Fruit fly (Drosophila melanogaster) whole organism, embryonic: Measurements from ENCODE around the gene Dhod.

Source experiments
- Atf-2 ChIP-seq: fragments of 200-800 bp; sonication (Bioruptor generic); optimal IDR thresholded peaks from 2 replicates; lab custom pipeline; 2016; ENCODE audit warnings: missing biosample characterization, missing genetic modification characterization
- CG10543 ChIP-seq: fragments of 200-800 bp; sonication (Bioruptor generic); optimal IDR thresholded peaks from 3 replicates; lab custom pipeline; 2017; ENCODE audit warnings: missing biosample characterization, mild to moderate bottlenecking, missing genetic modification characterization, moderate library complexity
- CG10979 ChIP-seq: fragments of 200-800 bp; sonication (Bioruptor generic); optimal IDR thresholded peaks from 2 replicates; lab custom pipeline; 2018; ENCODE audit warnings: missing biosample characterization, mild to moderate bottlenecking, missing genetic modification characterization, moderate library complexity
- CG12219 ChIP-seq: fragments of 200-800 bp; sonication (Bioruptor generic); optimal IDR thresholded peaks from 3 replicates; lab custom pipeline; 2018; ENCODE audit warnings: missing biosample characterization, mild to moderate bottlenecking, missing genetic modification characterization
- CG12391 ChIP-seq: fragments of 200-800 bp; sonication (Bioruptor generic); optimal IDR thresholded peaks from 3 replicates; lab custom pipeline; 2018; ENCODE audit warnings: missing biosample characterization, mild to moderate bottlenecking, missing genetic modification characterization, moderate library complexity
- CG13123 ChIP-seq: fragments of 200-800 bp; sonication (Bioruptor generic); optimal IDR thresholded peaks from 2 replicates; lab custom pipeline; 2016; ENCODE audit warnings: missing biosample characterization, missing genetic modification characterization
- CG14965 ChIP-seq: fragments of 200-800 bp; sonication (Bioruptor generic); optimal IDR thresholded peaks from 2 replicates; lab custom pipeline; 2016; ENCODE audit warnings: missing biosample characterization, missing genetic modification characterization, borderline replicate concordance
- CG15073 ChIP-seq: fragments of 200-800 bp; sonication (Bioruptor generic); optimal IDR thresholded peaks from 2 replicates; lab custom pipeline; 2016; ENCODE audit warnings: missing biosample characterization, missing genetic modification characterization
- CG16815 ChIP-seq: fragments of 200-800 bp; sonication (Bioruptor generic); optimal IDR thresholded peaks from 3 replicates; lab custom pipeline; 2017; ENCODE audit warnings: missing biosample characterization, mild to moderate bottlenecking, missing genetic modification characterization
- CG17328 ChIP-seq: fragments of 200-800 bp; sonication (Bioruptor generic); IDR thresholded peaks from 2 replicates; pipeline ENCODE4 v1.3.6; 2022; ENCODE audit warnings: missing biosample characterization, missing genetic modification characterization
- CG18599 ChIP-seq: fragments of 200-800 bp; sonication (Bioruptor generic); optimal IDR thresholded peaks from 3 replicates; lab custom pipeline; 2017; ENCODE audit warnings: missing biosample characterization, missing genetic modification characterization, mild to moderate bottlenecking, moderate library complexity, missing genetic modification reagents
- CG2712 ChIP-seq: fragments of 200-800 bp; optimal IDR thresholded peaks from 3 replicates; lab custom pipeline; 2019; ENCODE audit warnings: missing biosample characterization, mild to moderate bottlenecking, missing genetic modification characterization, moderate library complexity
- CG31224 ChIP-seq: fragments of 200-800 bp; sonication (Bioruptor generic); IDR thresholded peaks from 2 replicates; pipeline ENCODE4 v1.3.6; 2022; ENCODE audit warnings: missing biosample characterization, missing genetic modification characterization
- CG7556 ChIP-seq: fragments of 200-800 bp; sonication (Bioruptor generic); optimal IDR thresholded peaks from 2 replicates; lab custom pipeline; 2017; ENCODE audit warnings: missing biosample characterization, mild to moderate bottlenecking, missing genetic modification characterization
- CG7839 ChIP-seq: fragments of 200-800 bp; sonication (Bioruptor generic); optimal IDR thresholded peaks from 3 replicates; lab custom pipeline; 2018; ENCODE audit warnings: missing biosample characterization, mild to moderate bottlenecking, missing genetic modification characterization, moderate library complexity
- CrebB ChIP-seq: fragments of 200-800 bp; sonication (Bioruptor generic); optimal IDR thresholded peaks from 3 replicates; lab custom pipeline; 2018; ENCODE audit warnings: missing biosample characterization, mild to moderate bottlenecking, missing genetic modification characterization
- Dip2 ChIP-seq: fragments of 200-800 bp; sonication (Bioruptor generic); IDR thresholded peaks from 2 replicates; pipeline ENCODE4 v1.3.6; 2022; ENCODE audit warnings: missing biosample characterization, missing genetic modification characterization
- Dip3 ChIP-seq: fragments of 200-800 bp; sonication (Bioruptor generic); optimal IDR thresholded peaks from 3 replicates; lab custom pipeline; 2016; ENCODE audit warnings: missing biosample characterization, missing genetic modification characterization
- Dp ChIP-seq: fragments of 200-800 bp; sonication (Bioruptor generic); optimal IDR thresholded peaks from 2 replicates; lab custom pipeline; 2018; ENCODE audit warnings: missing biosample characterization, mild to moderate bottlenecking, missing genetic modification characterization, moderate library complexity
- Dref ChIP-seq: fragments of 200-800 bp; sonication (Bioruptor generic); IDR thresholded peaks from 2 replicates; pipeline ENCODE4 v1.3.6; 2022; ENCODE audit warnings: missing biosample characterization, missing genetic modification characterization
- Fer3 ChIP-seq: fragments of 200-800 bp; sonication (Bioruptor generic); optimal IDR thresholded peaks from 2 replicates; lab custom pipeline; 2018; ENCODE audit warnings: missing biosample characterization, mild to moderate bottlenecking, missing genetic modification characterization, moderate library complexity
- H15 ChIP-seq: fragments of 200-800 bp; sonication (Bioruptor generic); IDR thresholded peaks from 3 replicates; pipeline ENCODE4 v1.3.6; 2022; ENCODE audit warnings: missing biosample characterization, missing genetic modification characterization
- MTF-1 ChIP-seq: fragments of 200-800 bp; sonication (Bioruptor generic); optimal IDR thresholded peaks from 2 replicates; lab custom pipeline; 2018; ENCODE audit warnings: missing biosample characterization, mild to moderate bottlenecking, missing genetic modification characterization, borderline replicate concordance
- Nf-YC ChIP-seq: fragments of 200-800 bp; optimal IDR thresholded peaks from 3 replicates; lab custom pipeline; 2019; ENCODE audit warnings: missing biosample characterization, mild to moderate bottlenecking, missing genetic modification characterization, moderate library complexity
- Oli ChIP-seq: fragments of 200-800 bp; sonication (Bioruptor generic); optimal IDR thresholded peaks from 2 replicates; lab custom pipeline; 2018; ENCODE audit warnings: missing biosample characterization, mild to moderate bottlenecking, missing genetic modification characterization, moderate library complexity
- Six4 ChIP-seq: fragments of 200-800 bp; sonication (Bioruptor generic); optimal IDR thresholded peaks from 2 replicates; lab custom pipeline; 2016; ENCODE audit warnings: missing biosample characterization, missing genetic modification characterization
- Taf1 ChIP-seq: fragments of 200-800 bp; sonication (Bioruptor generic); IDR thresholded peaks from 2 replicates; pipeline ENCODE4 v1.3.6; 2022; ENCODE audit warnings: missing biosample characterization, missing genetic modification characterization
- Vsx1 ChIP-seq: fragments of 200-800 bp; sonication (Bioruptor generic); optimal IDR thresholded peaks from 2 replicates; lab custom pipeline; 2017; ENCODE audit warnings: missing biosample characterization, mild to moderate bottlenecking, missing genetic modification characterization, missing genetic modification reagents
- Xrp1 ChIP-seq: fragments of 200-800 bp; sonication (Bioruptor generic); IDR thresholded peaks from 2 replicates; pipeline ENCODE4 v1.3.6; 2022; ENCODE audit warnings: missing biosample characterization, missing genetic modification characterization
- YL-1 ChIP-seq: fragments of 200-800 bp; sonication (Bioruptor generic); optimal IDR thresholded peaks from 3 replicates; lab custom pipeline; 2017; ENCODE audit warnings: missing biosample characterization, mild to moderate bottlenecking, missing genetic modification characterization
- amos ChIP-seq: fragments of 200-800 bp; sonication (Bioruptor generic); IDR thresholded peaks from 2 replicates; pipeline ENCODE4 v1.3.6; 2022; ENCODE audit warnings: missing biosample characterization, missing genetic modification characterization; ENCODE audit not compliant: partially characterized antibody
- ase ChIP-seq: fragments of 200-800 bp; sonication (Bioruptor generic); IDR thresholded peaks from 3 replicates; pipeline ENCODE4 v1.3.6; 2022; ENCODE audit warnings: missing biosample characterization, missing genetic modification characterization
- chinmo ChIP-seq: fragments of 200-800 bp; sonication (Bioruptor generic); IDR thresholded peaks from 4 replicates; pipeline ENCODE4 v1.3.6; 2022; ENCODE audit warnings: missing biosample characterization, missing genetic modification characterization; ENCODE audit not compliant: partially characterized antibody
- ci ChIP-seq: fragments of 200-800 bp; sonication (Bioruptor generic); IDR thresholded peaks from 3 replicates; pipeline ENCODE4 v1.3.6; 2022; ENCODE audit warnings: missing biosample characterization, missing genetic modification characterization
- hth ChIP-seq: fragments of >200 bp; optimal IDR thresholded peaks from 2 replicates; lab custom pipeline; 2017; ENCODE audit warnings: inconsistent platforms
- lab ChIP-seq: fragments of 200-800 bp; sonication (Bioruptor generic); optimal IDR thresholded peaks from 3 replicates; lab custom pipeline; 2017; ENCODE audit warnings: missing biosample characterization, missing genetic modification characterization, mild to moderate bottlenecking, moderate library complexity, missing genetic modification reagents
- nmo ChIP-seq: fragments of 200-800 bp; sonication (Bioruptor generic); optimal IDR thresholded peaks from 2 replicates; lab custom pipeline; 2018; ENCODE audit warnings: missing biosample characterization, mild to moderate bottlenecking, missing genetic modification characterization, moderate library complexity
- odd ChIP-seq: fragments of 200-800 bp; sonication (Bioruptor generic); optimal IDR thresholded peaks from 2 replicates; lab custom pipeline; 2017; ENCODE audit warnings: missing biosample characterization, mild to moderate bottlenecking, missing genetic modification characterization
- p53 ChIP-seq: fragments of 200-800 bp; sonication (Bioruptor generic); optimal IDR thresholded peaks from 2 replicates; lab custom pipeline; 2016; ENCODE audit warnings: missing biosample characterization, missing genetic modification characterization
- pho ChIP-seq: fragments of 200-800 bp; sonication (Bioruptor generic); optimal IDR thresholded peaks from 2 replicates; lab custom pipeline; 2016; ENCODE audit warnings: missing biosample characterization, missing genetic modification characterization
- pzg ChIP-seq: fragments of 200-800 bp; sonication (Bioruptor generic); optimal IDR thresholded peaks from 3 replicates; lab custom pipeline; 2018; ENCODE audit warnings: missing biosample characterization, mild to moderate bottlenecking, missing genetic modification characterization, moderate library complexity
- salm ChIP-seq: fragments of 200-800 bp; sonication (Bioruptor generic); optimal IDR thresholded peaks from 2 replicates; lab custom pipeline; 2018; ENCODE audit warnings: missing biosample characterization, mild to moderate bottlenecking, missing genetic modification characterization
- sr ChIP-seq: fragments of 200-800 bp; sonication (Bioruptor generic); IDR thresholded peaks from 3 replicates; pipeline ENCODE4 v1.3.6; 2022; ENCODE audit warnings: missing biosample characterization, missing genetic modification characterization
- trem ChIP-seq: fragments of 200-800 bp; optimal IDR thresholded peaks from 3 replicates; lab custom pipeline; 2019; ENCODE audit warnings: missing biosample characterization, mild to moderate bottlenecking, missing genetic modification characterization, moderate library complexity
- twi ChIP-seq: fragments of 200-800 bp; optimal IDR thresholded peaks from 2 replicates; lab custom pipeline; 2019; ENCODE audit warnings: missing biosample characterization, mild to moderate bottlenecking, missing genetic modification characterization, moderate library complexity
- unc-4 ChIP-seq: fragments of 200-800 bp; sonication (Bioruptor generic); IDR thresholded peaks from 2 replicates; pipeline ENCODE4 v1.3.6; 2022; ENCODE audit warnings: missing biosample characterization, missing genetic modification characterization; ENCODE audit not compliant: partially characterized antibody
- wek ChIP-seq: fragments of 200-800 bp; sonication (Bioruptor generic); optimal IDR thresholded peaks from 3 replicates; lab custom pipeline; 2018; ENCODE audit warnings: missing biosample characterization, mild to moderate bottlenecking, missing genetic modification characterization, moderate library complexity
- wor ChIP-seq: fragments of 200-800 bp; sonication (Bioruptor generic); IDR thresholded peaks from 2 replicates; pipeline ENCODE4 v1.3.6; 2022; ENCODE audit warnings: missing biosample characterization, missing genetic modification characterization
- zen2 ChIP-seq: fragments of 200-800 bp; sonication (Bioruptor generic); IDR thresholded peaks from 3 replicates; pipeline ENCODE4 v1.3.6; 2022; ENCODE audit warnings: missing biosample characterization, missing genetic modification characterization; ENCODE audit not compliant: partially characterized antibody

Dhod gene

DNA sequence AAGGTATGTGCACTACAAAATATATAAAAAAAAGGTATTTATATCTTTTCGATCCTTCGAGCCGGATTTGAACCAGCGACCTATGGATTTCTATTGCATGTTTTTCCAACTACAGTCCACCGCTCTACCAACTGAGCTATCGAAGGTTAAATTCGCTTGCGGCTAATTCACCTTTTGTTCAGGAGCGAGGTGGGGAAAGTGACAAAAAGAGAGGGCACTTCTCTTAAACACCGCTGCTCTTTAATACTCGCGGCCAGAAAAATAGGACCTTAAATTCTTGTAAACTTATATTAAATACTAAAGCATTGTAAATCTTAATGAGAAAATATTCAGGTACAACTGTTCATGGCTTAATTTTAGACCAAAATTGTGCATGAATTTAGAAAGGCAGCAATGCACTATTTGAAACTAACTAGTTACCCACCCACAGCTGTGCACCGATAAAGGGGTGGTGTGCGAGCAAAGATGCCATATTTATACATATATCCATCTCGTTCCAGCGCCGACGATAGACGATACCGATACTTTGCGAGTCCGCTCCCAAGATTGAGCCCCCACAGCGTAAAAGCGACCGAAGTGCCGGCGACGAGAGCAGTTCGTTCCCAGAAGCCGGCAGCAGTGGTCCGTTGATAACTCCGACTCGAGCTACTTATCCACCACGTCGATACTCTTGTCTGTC is 16.5 kb upstream of the Dhod start (continued):
- peak; percentile 99 for TF ChIP-seq ci (GFP tag; lab: Robert Waterston, UW)
- 0 out of 4 replicates have a peak, but pooled peaks have one; percentile 77 for TF ChIP-seq chinmo (GFP tag; lab: Robert Waterston, UW)
- peak; percentile 95 for TF ChIP-seq H15
- TF ChIP-seq CG12219 (GFP tag; lab: Kevin White, UChicago): peak; percentile 99
- peak; percentile 82 for TF ChIP-seq amos (GFP tag; lab: Robert Waterston, UW)
- TF ChIP-seq CG7839 (tag; lab: Kevin White, UChicago): peak; percentile 98
- TF ChIP-seq CrebB: peak; percentile 98
- TF ChIP-seq Dip2 (GFP tag; lab: Robert Waterston, UW): peak; percentile 51; the same call in 1 of the 2 replicates
- peak; percentile 95 for TF ChIP-seq Atf-2
- peak; percentile 94 for TF ChIP-seq Taf1
- TF ChIP-seq CG18599 (GFP tag; lab: Kevin White, UChicago): peak; percentile 99
- TF ChIP-seq YL-1 (GFP tag; lab: Kevin White, UChicago): peak; percentile 88
- TF ChIP-seq unc-4 (GFP tag; lab: Robert Waterston, UW): peak; percentile 70
- peak; percentile 96 for TF ChIP-seq Six4
- TF ChIP-seq CG17328 (GFP tag; lab: Robert Waterston, UW): peak; percentile 98
- TF ChIP-seq Dp (GFP tag; lab: Kevin White, UChicago): peak; percentile 38
- peak; percentile 99 for TF ChIP-seq CG12391 (tag; lab: Kevin White, UChicago)
- peak; percentile 99 for TF ChIP-seq Xrp1 (GFP tag; lab: Robert Waterston, UW)
- peak; percentile 96 for TF ChIP-seq Vsx1 (GFP tag; lab: Kevin White, UChicago)
- TF ChIP-seq odd (GFP tag; lab: Kevin White, UChicago): peak; percentile 98
- peak; percentile 83 for TF ChIP-seq CG15073 (GFP tag; lab: Kevin White, UChicago)
- no peak for TF ChIP-seq hth (lab: Kevin White, UChicago)
- peak; percentile 90 for TF ChIP-seq Nf-YC (tag; lab: Kevin White, UChicago)
- peak; percentile 66 for TF ChIP-seq pzg (GFP tag; lab: Kevin White, UChicago)
- TF ChIP-seq CG10543: peak; percentile 98
- TF ChIP-seq Dref (GFP tag; lab: Robert Waterston, UW): peak; percentile 72
- peak; percentile 98 for TF ChIP-seq CG7556 (GFP tag; lab: Kevin White, UChicago)
- TF ChIP-seq ase (GFP tag; lab: Robert Waterston, UW): peak; percentile 96
- TF ChIP-seq twi: peak; percentile 91
- TF ChIP-seq salm: peak; percentile 96
- TF ChIP-seq trem (tag; lab: Kevin White, UChicago): peak; percentile 96
- TF ChIP-seq Oli (tag; lab: Kevin White, UChicago): peak; percentile 98
- peak; percentile 91 for TF ChIP-seq CG31224 (GFP tag; lab: Robert Waterston, UW)
- peak; percentile 97 for TF ChIP-seq Dip3
- TF ChIP-seq MTF-1 (GFP tag; lab: Kevin White, UChicago): peak; percentile 96
- TF ChIP-seq p53 (GFP tag; lab: Kevin White, UChicago): peak; percentile 91
- TF ChIP-seq CG2712 (tag; lab: Kevin White, UChicago): peak; percentile 99
- TF ChIP-seq lab (GFP tag; lab: Kevin White, UChicago): peak; percentile 99
- TF ChIP-seq Fer3 (tag; lab: Kevin White, UChicago): peak; percentile 97
- peak; percentile 98 for TF ChIP-seq nmo (GFP tag; lab: Kevin White, UChicago)
- TF ChIP-seq CG13123: peak; percentile 96
- peak; percentile 89 for TF ChIP-seq sr (GFP tag; lab: Robert Waterston, UW)
- TF ChIP-seq pho (GFP tag; lab: Kevin White, UChicago): peak; percentile 97
- TF ChIP-seq CG10979 (tag; lab: Kevin White, UChicago): peak; percentile 98
- peak; percentile 94 for TF ChIP-seq wek (GFP tag; lab: Kevin White, UChicago)
- peak; percentile 90 for TF ChIP-seq wor (GFP tag; lab: Robert Waterston, UW)
- peak; percentile 53; the same call in 2 of the 3 replicates for TF ChIP-seq zen2 (GFP tag; lab: Robert Waterston, UW)
- TF ChIP-seq CG14965: peak; percentile 80
- TF ChIP-seq CG16815 (GFP tag; lab: Kevin White, UChicago): peak; percentile 96
